Worm (Caenorhabditis elegans): ENCODE results near the gene cyp-23A1.

cyp-23A1 gene

ce11 chrII:4482021-4482420 lies 30.0 kb upstream of the cyp-23A1 start, which contains the start of gene T05C1.2:
Gene T05C1.2 (minus strand): TSS chrII:4482121.
- no peak for TF ChIP-seq scrt-1 (GFP tag; IDR thresholded peaks at IDR 0.05)
- TF ChIP-seq tra-4 (tag; optimal IDR thresholded peaks at IDR 0.05), result no peak
- no peak for TF ChIP-seq flt-1 (GFP tag; IDR thresholded peaks at IDR 0.05)
- no peak for TF ChIP-seq F13C5.2 (tag; optimal IDR thresholded peaks at IDR 0.05)
- no peak for TF ChIP-seq ceh-13 (GFP tag; optimal IDR thresholded peaks at IDR 0.05)
- TF ChIP-seq ets-7 (tag; optimal IDR thresholded peaks at IDR 0.05), result no peak
- TF ChIP-seq ama-1 (optimal IDR thresholded peaks at IDR 0.05), result no peak

ce11 chrII:4489288-4489687 lies 22.7 kb upstream of the cyp-23A1 start, which contains the start of gene T05C1.3:
Gene T05C1.3 (minus strand): TSS chrII:4489388.
- TF ChIP-seq hmbx-1 (tag; optimal IDR thresholded peaks at IDR 0.05) (no peak), tbx-11 (GFP tag; IDR thresholded peaks at IDR 0.05) (no peak), ceh-13 (GFP tag; optimal IDR thresholded peaks at IDR 0.05) (no peak), ceh-36 (tag; optimal IDR thresholded peaks at IDR 0.05) (no peak), scrt-1 (GFP tag; IDR thresholded peaks at IDR 0.05) (no peak), ama-1 (optimal IDR thresholded peaks at IDR 0.05) (no peak), flt-1 (GFP tag; IDR thresholded peaks at IDR 0.05) (no peak), tra-4 (tag; optimal IDR thresholded peaks at IDR 0.05) (no peak), hnd-1 (tag; optimal IDR thresholded peaks at IDR 0.05) (no peak), sea-1 (GFP tag; conservative IDR thresholded peaks at IDR 0.05) (no peak), aly-1 (tag; optimal IDR thresholded peaks at IDR 0.05) (no peak), tbx-37 (GFP tag; conservative IDR thresholded peaks at IDR 0.05) (no peak), B0310.2 (tag; optimal IDR thresholded peaks at IDR 0.05) (no peak), hmg-4 (GFP tag; optimal IDR thresholded peaks at IDR 0.05) (no peak), ets-7 (tag; optimal IDR thresholded peaks at IDR 0.05) (no peak), F13C5.2 (tag; optimal IDR thresholded peaks at IDR 0.05) (no peak), pes-1 (GFP tag; IDR thresholded peaks at IDR 0.05) (no peak)

- TF ChIP-seq tbx-37 (GFP tag; conservative IDR thresholded peaks at IDR 0.05) (no peak), sea-1 (GFP tag; conservative IDR thresholded peaks at IDR 0.05) (no peak)
Measured at ce11 chrII:4490729-4491128, 21.3 kb upstream of the cyp-23A1 start, which contains the start of gene T05C1.5. Gene T05C1.5 (minus strand): TSS chrII:4490829.

- TF ChIP-seq aly-1 (tag; optimal IDR thresholded peaks at IDR 0.05) (no peak), scrt-1 (GFP tag; IDR thresholded peaks at IDR 0.05) (no peak), ceh-13 (GFP tag; optimal IDR thresholded peaks at IDR 0.05) (no peak), hmg-4 (GFP tag; optimal IDR thresholded peaks at IDR 0.05) (no peak), tra-4 (tag; optimal IDR thresholded peaks at IDR 0.05) (no peak), hmbx-1 (tag; optimal IDR thresholded peaks at IDR 0.05) (no peak), ceh-36 (tag; optimal IDR thresholded peaks at IDR 0.05) (no peak), ama-1 (optimal IDR thresholded peaks at IDR 0.05) (no peak), sea-1 (GFP tag; conservative IDR thresholded peaks at IDR 0.05) (no peak), pes-1 (GFP tag; IDR thresholded peaks at IDR 0.05) (no peak), ets-7 (tag; optimal IDR thresholded peaks at IDR 0.05) (no peak), hnd-1 (tag; optimal IDR thresholded peaks at IDR 0.05) (no peak), tbx-37 (GFP tag; conservative IDR thresholded peaks at IDR 0.05) (no peak)
Measured at ce11 chrII:4494532-4494931, 17.5 kb upstream of the cyp-23A1 start.

ce11 chrII:4495844-4496243 lies 16.2 kb upstream of the cyp-23A1 start:
- TF ChIP-seq tbx-37 (GFP tag; conservative IDR thresholded peaks at IDR 0.05) (no peak), hmbx-1 (tag; optimal IDR thresholded peaks at IDR 0.05) (no peak), scrt-1 (GFP tag; IDR thresholded peaks at IDR 0.05) (no peak), ceh-13 (GFP tag; optimal IDR thresholded peaks at IDR 0.05) (no peak)

ce11 chrII:4505097-4505626 lies 6.8 kb upstream of the cyp-23A1 start, which contains the start of gene camt-1:
Gene camt-1 (minus strand): TSS chrII:4505147.
- TF ChIP-seq ama-1 (optimal IDR thresholded peaks at IDR 0.05) (no peak), hmbx-1 (tag; optimal IDR thresholded peaks at IDR 0.05) (no peak), tra-4 (tag; optimal IDR thresholded peaks at IDR 0.05) (no peak), scrt-1 (GFP tag; IDR thresholded peaks at IDR 0.05) (no peak), ceh-36 (tag; optimal IDR thresholded peaks at IDR 0.05) (no peak), sea-1 (GFP tag; conservative IDR thresholded peaks at IDR 0.05) (no peak), aly-1 (tag; optimal IDR thresholded peaks at IDR 0.05) (no peak), hnd-1 (tag; optimal IDR thresholded peaks at IDR 0.05) (no peak), pes-1 (GFP tag; IDR thresholded peaks at IDR 0.05) (no peak), ceh-13 (GFP tag; optimal IDR thresholded peaks at IDR 0.05) (no peak), hmg-4 (GFP tag; optimal IDR thresholded peaks at IDR 0.05) (no peak), ets-7 (tag; optimal IDR thresholded peaks at IDR 0.05) (no peak), B0310.2 (tag; optimal IDR thresholded peaks at IDR 0.05) (no peak)

ce11 chrII:4506552-4507291 lies 5.3 kb upstream of the cyp-23A1 start:
- TF ChIP-seq flt-1 (GFP tag; IDR thresholded peaks at IDR 0.05), result no peak
- TF ChIP-seq F13C5.2 (tag; optimal IDR thresholded peaks at IDR 0.05), result peak; percentile 32
- TF ChIP-seq ets-7 (tag; optimal IDR thresholded peaks at IDR 0.05), result no peak
- TF ChIP-seq hnd-1 (tag; optimal IDR thresholded peaks at IDR 0.05), result no peak
- peak; percentile 9 for TF ChIP-seq hmg-4 (GFP tag; optimal IDR thresholded peaks at IDR 0.05)
- TF ChIP-seq hmbx-1 (tag; optimal IDR thresholded peaks at IDR 0.05), result no peak
- no peak for TF ChIP-seq pes-1 (GFP tag; IDR thresholded peaks at IDR 0.05)
- no peak for TF ChIP-seq ceh-36 (tag; optimal IDR thresholded peaks at IDR 0.05)
- TF ChIP-seq ceh-13 (GFP tag; optimal IDR thresholded peaks at IDR 0.05), result no peak
- no peak for TF ChIP-seq scrt-1 (GFP tag; IDR thresholded peaks at IDR 0.05)
- TF ChIP-seq tbx-37 (GFP tag; conservative IDR thresholded peaks at IDR 0.05), result no peak
- no peak for TF ChIP-seq B0310.2 (tag; optimal IDR thresholded peaks at IDR 0.05)

All from whole organism, early embryonic.